Fruit fly (Drosophila melanogaster): Measurements from ENCODE around the gene Zip71B.

Zip71B gene

dm6 chr3L:15013957-15014692 lies 22.0 kb downstream of the Zip71B start, which contains the start of gene Reck (continued):
- peak; percentile 3 for TF ChIP-seq fkh (GFP tag; optimal IDR thresholded peaks at IDR 0.05)
- peak; percentile 85 for TF ChIP-seq CG16779 (tag; optimal IDR thresholded peaks at IDR 0.05)
- peak; percentile 70 for TF ChIP-seq dac (GFP tag; optimal IDR thresholded peaks at IDR 0.05)
- TF ChIP-seq lz (GFP tag; optimal IDR thresholded peaks at IDR 0.05) = peak; percentile 55
- peak; percentile 87 for TF ChIP-seq esn (GFP tag; optimal IDR thresholded peaks at IDR 0.05)
- TF ChIP-seq Eip93F (GFP tag; optimal IDR thresholded peaks at IDR 0.05) = peak; percentile 61
- peak; percentile 88 for TF ChIP-seq CG10631 (GFP tag; optimal IDR thresholded peaks at IDR 0.05)
- TF ChIP-seq spab (GFP tag; optimal IDR thresholded peaks at IDR 0.05) = peak; percentile 80
- peak; percentile 85 for TF ChIP-seq Met (GFP tag; optimal IDR thresholded peaks at IDR 0.05)
- peak; percentile 41 for TF ChIP-seq CG11902 (GFP tag; optimal IDR thresholded peaks at IDR 0.05)
- TF ChIP-seq fd59A (GFP tag; optimal IDR thresholded peaks at IDR 0.05) = peak; percentile 62
- peak; percentile 57 for TF ChIP-seq Hr39 (GFP tag; optimal IDR thresholded peaks at IDR 0.05)
- peak; percentile 35 for TF ChIP-seq Blimp-1 (GFP tag; optimal IDR thresholded peaks at IDR 0.05)
- no peak for TF ChIP-seq Hr38 (GFP tag; optimal IDR thresholded peaks at IDR 0.05)
- TF ChIP-seq pdm3 (GFP tag; optimal IDR thresholded peaks at IDR 0.05) = peak; percentile 85

- no peak for TF ChIP-seq Blimp-1 (GFP tag; optimal IDR thresholded peaks at IDR 0.05)
- TF ChIP-seq CG3032 (tag; optimal IDR thresholded peaks at IDR 0.05) = no peak
- no peak for TF ChIP-seq CG34406 (GFP tag; optimal IDR thresholded peaks at IDR 0.05)
- no peak for TF ChIP-seq pdm3 (GFP tag; optimal IDR thresholded peaks at IDR 0.05)
- no peak for TF ChIP-seq CG6854 (GFP tag; optimal IDR thresholded peaks at IDR 0.05)
- TF ChIP-seq Lpt (GFP tag; optimal IDR thresholded peaks at IDR 0.05) = no peak
- TF ChIP-seq OdsH (GFP tag; optimal IDR thresholded peaks at IDR 0.05) = no peak
- no peak for TF ChIP-seq Met (GFP tag; optimal IDR thresholded peaks at IDR 0.05)
- no peak for TF ChIP-seq CG8119 (GFP tag; IDR thresholded peaks at IDR 0.05)
- no peak for TF ChIP-seq CG9139 (GFP tag; optimal IDR thresholded peaks at IDR 0.05)
- TF ChIP-seq CG6808 (GFP tag; optimal IDR thresholded peaks at IDR 0.05) = no peak
- TF ChIP-seq acj6 (GFP tag; optimal IDR thresholded peaks at IDR 0.05) = no peak
- no peak for TF ChIP-seq Hr4 (GFP tag; optimal IDR thresholded peaks at IDR 0.05)
Observed at dm6 chr3L:15021008-15021407, 28.9 kb downstream of the Zip71B start.

- TF ChIP-seq CG6163 (GFP tag; IDR thresholded peaks at IDR 0.05) (no peak), CG10631 (GFP tag; optimal IDR thresholded peaks at IDR 0.05) (no peak), esn (GFP tag; optimal IDR thresholded peaks at IDR 0.05) (no peak), Eip93F (GFP tag; optimal IDR thresholded peaks at IDR 0.05) (no peak), Hr39 (GFP tag; optimal IDR thresholded peaks at IDR 0.05) (no peak), svp (GFP tag) (no peak), dsx (GFP tag; optimal IDR thresholded peaks at IDR 0.05; ENCODE audit: poor library complexity, severe bottlenecking) (no peak), CG11294 (GFP tag; IDR thresholded peaks at IDR 0.05) (no peak), Gug (GFP tag; IDR thresholded peaks at IDR 0.05) (no peak), eg (GFP tag; IDR thresholded peaks at IDR 0.05) (no peak), CG1621 (tag; optimal IDR thresholded peaks at IDR 0.05) (no peak), Hr38 (GFP tag; optimal IDR thresholded peaks at IDR 0.05) (no peak), fkh (GFP tag; optimal IDR thresholded peaks at IDR 0.05) (no peak), CG6808 (GFP tag; optimal IDR thresholded peaks at IDR 0.05) (no peak), CG10669 (GFP tag; optimal IDR thresholded peaks at IDR 0.05) (no peak), pdm3 (GFP tag; optimal IDR thresholded peaks at IDR 0.05) (no peak)
Observed at dm6 chr3L:15023192-15023591, 31.1 kb downstream of the Zip71B start, which contains the start of gene CG32148. Gene CG32148, plus strand, starts transcription at chr3L:15023492.

- no peak for TF ChIP-seq Lpt (GFP tag; optimal IDR thresholded peaks at IDR 0.05)
- TF ChIP-seq svp (GFP tag) = peak; percentile 8
- no peak for TF ChIP-seq CG32006 (GFP tag; optimal IDR thresholded peaks at IDR 0.05)
Observed at dm6 chr3L:15031773-15032172, 39.7 kb downstream of the Zip71B start.

Measured in whole organism, prepupa.